Fruit fly (Drosophila melanogaster) whole organism, embryonic: ENCODE data around the gene Dok.

Source experiments
- Ada2b ChIP-seq: fragments of 200-800 bp; sonication (Bioruptor generic); IDR thresholded peaks from 2 replicates; pipeline ENCODE4 v1.3.6; 2022; ENCODE audit warnings: missing biosample characterization, missing genetic modification characterization
- Asciz ChIP-seq: fragments of 200-800 bp; sonication (Bioruptor generic); optimal IDR thresholded peaks from 2 replicates; lab custom pipeline; 2017; ENCODE audit warnings: missing biosample characterization, mild to moderate bottlenecking, missing genetic modification characterization, missing genetic modification reagents
- C15 ChIP-seq: fragments of 200-800 bp; sonication (Bioruptor generic); IDR thresholded peaks from 3 replicates; pipeline ENCODE4 v1.3.6; 2022; ENCODE audit warnings: missing biosample characterization, missing genetic modification characterization
- CG10274 ChIP-seq: fragments of 200-800 bp; sonication (Bioruptor generic); optimal IDR thresholded peaks from 3 replicates; lab custom pipeline; 2017; ENCODE audit warnings: missing biosample characterization, mild to moderate bottlenecking, missing genetic modification characterization
- CG10654 ChIP-seq: fragments of 200-800 bp; sonication (Bioruptor generic); optimal IDR thresholded peaks from 2 replicates; lab custom pipeline; 2016; ENCODE audit warnings: missing biosample characterization, missing genetic modification characterization
- CG12071 ChIP-seq: fragments of 200-800 bp; sonication (Bioruptor generic); optimal IDR thresholded peaks from 3 replicates; lab custom pipeline; 2018; ENCODE audit warnings: missing biosample characterization, mild to moderate bottlenecking, missing genetic modification characterization
- CG13624 ChIP-seq: fragments of 200-800 bp; sonication (Bioruptor generic); optimal IDR thresholded peaks from 2 replicates; lab custom pipeline; 2016; ENCODE audit warnings: missing biosample characterization, missing genetic modification characterization
- CG15696 ChIP-seq: fragments of 200-800 bp; sonication (Bioruptor generic); optimal IDR thresholded peaks from 2 replicates; lab custom pipeline; 2019; ENCODE audit warnings: missing biosample characterization, mild to moderate bottlenecking, missing genetic modification characterization, moderate library complexity
- CG17802 ChIP-seq: fragments of 200-800 bp; sonication (Bioruptor generic); optimal IDR thresholded peaks from 2 replicates; lab custom pipeline; 2018; ENCODE audit warnings: missing biosample characterization, mild to moderate bottlenecking, missing genetic modification characterization, moderate library complexity
- CG18599 ChIP-seq: fragments of 200-800 bp; sonication (Bioruptor generic); optimal IDR thresholded peaks from 3 replicates; lab custom pipeline; 2017; ENCODE audit warnings: missing biosample characterization, missing genetic modification characterization, mild to moderate bottlenecking, moderate library complexity, missing genetic modification reagents
- CG30403 ChIP-seq: fragments of 200-800 bp; sonication (Bioruptor generic); optimal IDR thresholded peaks from 3 replicates; lab custom pipeline; 2016; ENCODE audit warnings: missing biosample characterization, missing genetic modification characterization
- CG3065 ChIP-seq: fragments of 200-800 bp; sonication (Bioruptor generic); optimal IDR thresholded peaks from 2 replicates; lab custom pipeline; 2016; ENCODE audit warnings: missing biosample characterization, missing genetic modification characterization
- CG32767 ChIP-seq: fragments of 200-800 bp; sonication (Bioruptor generic); IDR thresholded peaks from 2 replicates; pipeline ENCODE4 v1.3.6; 2022; ENCODE audit warnings: missing biosample characterization, missing genetic modification characterization
- CG34376 ChIP-seq: fragments of 200-800 bp; sonication (Bioruptor generic); optimal IDR thresholded peaks from 2 replicates; lab custom pipeline; 2018; ENCODE audit warnings: missing biosample characterization, mild to moderate bottlenecking, missing genetic modification characterization
- CG3838 ChIP-seq: fragments of 200-800 bp; sonication (Bioruptor generic); optimal IDR thresholded peaks from 3 replicates; lab custom pipeline; 2016; ENCODE audit warnings: missing biosample characterization, missing genetic modification characterization
- CG6175 ChIP-seq: fragments of 200-800 bp; sonication (Bioruptor generic); IDR thresholded peaks from 3 replicates; pipeline ENCODE4 v1.3.6; 2022; ENCODE audit warnings: missing biosample characterization, missing genetic modification characterization
- CG7786 ChIP-seq: fragments of 200-800 bp; sonication (Bioruptor generic); optimal IDR thresholded peaks from 2 replicates; lab custom pipeline; 2016; ENCODE audit warnings: missing biosample characterization, missing genetic modification characterization
- CG7987 ChIP-seq: fragments of 200-800 bp; sonication (Bioruptor generic); optimal IDR thresholded peaks from 2 replicates; lab custom pipeline; 2018; ENCODE audit warnings: missing biosample characterization, mild to moderate bottlenecking, missing genetic modification characterization, moderate library complexity
- CG8765 ChIP-seq: fragments of 200-800 bp; sonication (Bioruptor generic); IDR thresholded peaks from 2 replicates; pipeline ENCODE4 v1.3.6; 2022; ENCODE audit warnings: missing biosample characterization, missing genetic modification characterization
- CG9727 ChIP-seq: fragments of 200-800 bp; sonication (Bioruptor generic); optimal IDR thresholded peaks from 3 replicates; lab custom pipeline; 2017; ENCODE audit warnings: missing biosample characterization, mild to moderate bottlenecking, missing genetic modification characterization
- Dp ChIP-seq: fragments of 200-800 bp; sonication (Bioruptor generic); optimal IDR thresholded peaks from 2 replicates; lab custom pipeline; 2018; ENCODE audit warnings: missing biosample characterization, mild to moderate bottlenecking, missing genetic modification characterization, moderate library complexity
- E2f2 ChIP-seq: fragments of 200-800 bp; sonication (Bioruptor generic); IDR thresholded peaks from 2 replicates; pipeline ENCODE4 v1.3.6; 2022; ENCODE audit warnings: missing biosample characterization, missing genetic modification characterization
- GATAe ChIP-seq: fragments of 200-800 bp; sonication (Bioruptor generic); conservative IDR thresholded peaks from 2 replicates; pipeline ENCODE4 v1.3.6; 2022; ENCODE audit warnings: missing biosample characterization, missing genetic modification characterization
- H15 ChIP-seq: fragments of 200-800 bp; sonication (Bioruptor generic); IDR thresholded peaks from 3 replicates; pipeline ENCODE4 v1.3.6; 2022; ENCODE audit warnings: missing biosample characterization, missing genetic modification characterization
- Hmr ChIP-seq: fragments of 200-800 bp; sonication (Bioruptor generic); optimal IDR thresholded peaks from 3 replicates; lab custom pipeline; 2017; ENCODE audit warnings: mild to moderate bottlenecking, missing biosample characterization, missing genetic modification reagents, missing genetic modification characterization
- MBD-R2 ChIP-seq: fragments of 200-800 bp; sonication (Bioruptor generic); IDR thresholded peaks from 2 replicates; pipeline ENCODE4 v1.3.6; 2022; ENCODE audit warnings: missing biosample characterization, missing genetic modification characterization
- Med ChIP-seq: fragments of 200-800 bp; sonication (Bioruptor generic); peaks from one replicate; lab custom pipeline; 2016; ENCODE audit warnings: missing biosample characterization, missing genetic modification characterization, mild to moderate bottlenecking, inconsistent platforms, moderate library complexity
- NC2β ChIP-seq: fragments of 200-800 bp; sonication (Bioruptor generic); optimal IDR thresholded peaks from 2 replicates; lab custom pipeline; 2016; ENCODE audit warnings: missing biosample characterization, missing genetic modification characterization
- NfI ChIP-seq: fragments of 200-800 bp; sonication (Bioruptor generic); optimal IDR thresholded peaks from 3 replicates; lab custom pipeline; 2018; ENCODE audit warnings: missing biosample characterization, mild to moderate bottlenecking, missing genetic modification characterization, moderate library complexity
- Optix ChIP-seq: fragments of 200-800 bp; sonication (Bioruptor generic); IDR thresholded peaks from 3 replicates; pipeline ENCODE4 v1.3.6; 2022; ENCODE audit warnings: missing biosample characterization, missing genetic modification characterization
- Scr ChIP-seq: fragments of 200-800 bp; sonication (Bioruptor generic); IDR thresholded peaks from 2 replicates; pipeline ENCODE4 v1.3.6; 2022; ENCODE audit warnings: missing biosample characterization, missing genetic modification characterization; ENCODE audit not compliant: partially characterized antibody
- Sox100B ChIP-seq: fragments of 200-800 bp; sonication (Bioruptor generic); optimal IDR thresholded peaks from 3 replicates; lab custom pipeline; 2018; ENCODE audit warnings: missing biosample characterization, mild to moderate bottlenecking, missing genetic modification characterization
- TFAM ChIP-seq: fragments of 200-800 bp; sonication (Bioruptor generic); optimal IDR thresholded peaks from 2 replicates; lab custom pipeline; 2017; ENCODE audit warnings: missing biosample characterization, missing genetic modification characterization, inconsistent platforms
- ab ChIP-seq: fragments of 200-800 bp; sonication (Bioruptor generic); optimal IDR thresholded peaks from 2 replicates; lab custom pipeline; 2016; ENCODE audit warnings: missing biosample characterization, missing genetic modification characterization
- ara ChIP-seq: fragments of 200-800 bp; sonication (Bioruptor generic); IDR thresholded peaks from 2 replicates; pipeline ENCODE4 v1.3.6; 2022; ENCODE audit warnings: missing biosample characterization, missing genetic modification characterization
- ato ChIP-seq: fragments of 200-800 bp; sonication (Bioruptor generic); IDR thresholded peaks from 2 replicates; pipeline ENCODE4 v1.3.6; 2022; ENCODE audit warnings: missing biosample characterization, missing genetic modification characterization; ENCODE audit not compliant: partially characterized antibody
- az2 ChIP-seq: fragments of 200-800 bp; sonication (Bioruptor generic); optimal IDR thresholded peaks from 3 replicates; lab custom pipeline; 2016; ENCODE audit warnings: missing biosample characterization, missing genetic modification characterization
- chinmo ChIP-seq: fragments of 200-800 bp; sonication (Bioruptor generic); IDR thresholded peaks from 4 replicates; pipeline ENCODE4 v1.3.6; 2022; ENCODE audit warnings: missing biosample characterization, missing genetic modification characterization; ENCODE audit not compliant: partially characterized antibody
- ems ChIP-seq: fragments of 200-800 bp; sonication (Bioruptor generic); optimal IDR thresholded peaks from 3 replicates; lab custom pipeline; 2016; ENCODE audit warnings: missing biosample characterization, missing genetic modification characterization
- fd64A ChIP-seq: fragments of 200-800 bp; sonication (Bioruptor generic); optimal IDR thresholded peaks from 3 replicates; lab custom pipeline; 2018; ENCODE audit warnings: missing biosample characterization, mild to moderate bottlenecking, missing genetic modification characterization
- ftz-f1 ChIP-seq: fragments of 200-800 bp; sonication (Bioruptor generic); optimal IDR thresholded peaks from 2 replicates; lab custom pipeline; 2016; ENCODE audit warnings: missing biosample characterization, missing genetic modification characterization
- gem ChIP-seq: fragments of 200-800 bp; sonication (Bioruptor generic); optimal IDR thresholded peaks from 2 replicates; lab custom pipeline; 2019; ENCODE audit warnings: missing biosample characterization, mild to moderate bottlenecking, missing genetic modification characterization, moderate library complexity
- her ChIP-seq: fragments of 200-800 bp; sonication (Bioruptor generic); optimal IDR thresholded peaks from 2 replicates; lab custom pipeline; 2016; ENCODE audit warnings: missing biosample characterization, missing genetic modification characterization
- lbe ChIP-seq: fragments of 200-800 bp; sonication (Bioruptor generic); optimal IDR thresholded peaks from 2 replicates; lab custom pipeline; 2016; ENCODE audit warnings: missing biosample characterization, mild to moderate bottlenecking, missing genetic modification characterization
- lilli ChIP-seq: fragments of 200-800 bp; sonication (Bioruptor generic); optimal IDR thresholded peaks from 3 replicates; lab custom pipeline; 2016; ENCODE audit warnings: missing biosample characterization, missing genetic modification characterization
- lola ChIP-seq, 3 experiments: fragments of >200 bp in 2 of 3; fragments of 200-800 bp in 1 of 3; sonication (Bioruptor generic) in 1 of 3; optimal IDR thresholded peaks; 2 replicates each; lab custom pipeline; 2017 to 2019; ENCODE audit warnings: missing biosample characterization in 3 of 3, missing genetic modification characterization in 3 of 3, mild to moderate bottlenecking in 1 of 3, moderate library complexity in 1 of 3
- luna ChIP-seq: fragments of 200-800 bp; sonication (Bioruptor generic); optimal IDR thresholded peaks from 2 replicates; lab custom pipeline; 2016; ENCODE audit warnings: missing biosample characterization, missing genetic modification characterization
- pzg ChIP-seq: fragments of 200-800 bp; sonication (Bioruptor generic); optimal IDR thresholded peaks from 3 replicates; lab custom pipeline; 2018; ENCODE audit warnings: missing biosample characterization, mild to moderate bottlenecking, missing genetic modification characterization, moderate library complexity
- repo ChIP-seq: fragments of 200-800 bp; sonication (Bioruptor generic); optimal IDR thresholded peaks from 2 replicates; lab custom pipeline; 2016; ENCODE audit warnings: missing biosample characterization, missing genetic modification characterization
- so ChIP-seq: fragments of 200-800 bp; sonication (Bioruptor generic); IDR thresholded peaks from 3 replicates; pipeline ENCODE4 v1.3.6; 2022; ENCODE audit warnings: missing biosample characterization, missing genetic modification characterization
- ttk ChIP-seq: fragments of 200-800 bp; sonication (Bioruptor generic); IDR thresholded peaks from 2 replicates; pipeline ENCODE4 v2.1.2; 2022; ENCODE audit warnings: missing biosample characterization, missing genetic modification characterization

Dok gene

dm6 chrX:7333298-7333743 is 9.3 kb downstream of the Dok start (continued):
- TF ChIP-seq CG6175 (GFP tag; lab: Robert Waterston, UW) (no peak), pzg (no peak), Sox100B (GFP tag; lab: Kevin White, UChicago) (peak; percentile 28), ems (no peak), chinmo (GFP tag; lab: Robert Waterston, UW) (no peak), NfI (GFP tag; lab: Kevin White, UChicago) (no peak), GATAe (GFP tag; lab: Robert Waterston, UW) (peak; percentile 36; the same call in 1 of the 2 replicates), C15 (GFP tag; lab: Robert Waterston, UW) (no peak), CG9727 (GFP tag; lab: Kevin White, UChicago) (peak; percentile 33), CG17802 (no peak), CG8765 (GFP tag; lab: Robert Waterston, UW) (no peak), so (GFP tag; lab: Robert Waterston, UW) (0 out of 3 replicates have a peak, but pooled peaks have one; percentile 7), MBD-R2 (GFP tag; lab: Robert Waterston, UW) (no peak), lbe (GFP tag; lab: Kevin White, UChicago) (no peak), ttk (GFP tag; lab: Robert Waterston, UW) (no peak), Asciz (GFP tag; lab: Kevin White, UChicago) (peak; percentile 75), az2 (no peak), H15 (GFP tag; lab: Robert Waterston, UW) (0 out of 3 replicates have a peak, but pooled peaks have one; percentile 37), CG3065 (GFP tag; lab: Kevin White, UChicago) (peak; percentile 25), gem (tag; lab: Kevin White, UChicago) (peak; percentile 33), Hmr (GFP tag; lab: Kevin White, UChicago) (no peak), CG18599 (GFP tag; lab: Kevin White, UChicago) (no peak), CG13624 (GFP tag; lab: Kevin White, UChicago) (no peak), Dp (GFP tag; lab: Kevin White, UChicago) (no peak), Med (GFP tag; lab: Kevin White, UChicago) (peak; percentile 87), CG32767 (no peak), fd64A (GFP tag; lab: Kevin White, UChicago) (peak; percentile 72), CG30403 (GFP tag; lab: Kevin White, UChicago) (no peak), Optix (no peak), lola (GFP tag; optimal IDR thresholded peaks at IDR 0.05; lab: Kevin White, UChicago) (peak in 1 of 3 experiments; percentile 25), CG12071 (GFP tag; lab: Kevin White, UChicago) (peak; percentile 71), CG7987 (GFP tag; lab: Kevin White, UChicago) (peak; percentile 74), CG34376 (GFP tag; lab: Kevin White, UChicago) (peak; percentile 57), ato (no peak), CG3838 (peak; percentile 56), E2f2 (GFP tag; lab: Robert Waterston, UW) (no peak; the same call in 1 of the 2 replicates), luna (no peak), TFAM (GFP tag; lab: Kevin White, UChicago) (no peak), lilli (GFP tag; lab: Kevin White, UChicago) (no peak), Scr (GFP tag; lab: Robert Waterston, UW) (no peak), CG7786 (no peak), ab (GFP tag; lab: Kevin White, UChicago) (no peak), Ada2b (GFP tag; lab: Robert Waterston, UW) (no peak), ftz-f1 (GFP tag; lab: Kevin White, UChicago) (no peak), ara (GFP tag; lab: Robert Waterston, UW) (peak; percentile 54; the same call in 1 of the 2 replicates), CG10654 (GFP tag; lab: Kevin White, UChicago) (peak; percentile 39), CG15696 (tag; lab: Kevin White, UChicago) (peak; percentile 86), CG10274 (no peak), NC2β (GFP tag; lab: Kevin White, UChicago) (peak; percentile 29), repo (GFP tag; lab: Kevin White, UChicago) (no peak), her (GFP tag; lab: Kevin White, UChicago) (no peak)
